Worm (Caenorhabditis elegans) whole organism, L1 larva: ENCODE results near the gene gei-1.

Source experiments
- C34B4.2 ChIP-seq: sonication (generic microtip); optimal IDR thresholded peaks from 2 replicates; lab custom pipeline; 2017; ENCODE audit warnings: mild to moderate bottlenecking, missing genetic modification characterization, missing compliant biosample characterization
- F16B12.6 ChIP-seq: fragments of 150-350 bp; optimal IDR thresholded peaks from 2 replicates; lab custom pipeline; 2014; ENCODE audit warnings: missing biosample characterization, missing genetic modification characterization
- blmp-1 ChIP-seq: fragments of 150-350 bp; optimal IDR thresholded peaks from 2 replicates; lab custom pipeline; 2014; ENCODE audit warnings: missing biosample characterization, missing genetic modification characterization
- ceh-63 ChIP-seq: fragments of 200-800 bp; sonication (Bioruptor generic); optimal IDR thresholded peaks from 2 replicates; lab custom pipeline; 2018; ENCODE audit warnings: mild to moderate bottlenecking, missing genetic modification characterization, missing compliant biosample characterization
- ceh-8 ChIP-seq: fragments of 200-800 bp; sonication (Bioruptor generic); optimal IDR thresholded peaks from 2 replicates; lab custom pipeline; 2018; ENCODE audit warnings: mild to moderate bottlenecking, missing genetic modification characterization, moderate library complexity, missing compliant biosample characterization
- dpl-1 ChIP-seq, 3 experiments: fragments of 150-350 bp in 2 of 3; sonication (generic microtip) in 1 of 3; optimal IDR thresholded peaks; 2 replicates each; lab custom pipeline; 2014 to 2017; ENCODE audit warnings: missing biosample characterization in 3 of 3, missing genetic modification characterization in 3 of 3, missing genetic modification reagents in 3 of 3
- efl-1 ChIP-seq, 4 experiments: fragments of 150-350 bp; optimal IDR thresholded peaks in 3 of 4; peaks in 1 of 4; 1 replicate in 1 of 4; 2 replicates in 3 of 4; lab custom pipeline; 2014; ENCODE audit warnings: missing biosample characterization in 2 of 4, missing genetic modification characterization in 2 of 4, missing genetic modification reagents in 2 of 4
- efl-3 ChIP-seq: fragments of 200-800 bp; sonication (Bioruptor generic); optimal IDR thresholded peaks from 2 replicates; lab custom pipeline; 2018; ENCODE audit warnings: mild to moderate bottlenecking, missing genetic modification characterization, missing compliant biosample characterization
- egl-13 ChIP-seq: sonication (generic microtip); optimal IDR thresholded peaks from 2 replicates; lab custom pipeline; 2016; ENCODE audit warnings: missing genotype, missing genetic modification reagents, missing genetic modification characterization, missing compliant biosample characterization
- elt-2 ChIP-seq: sonication (generic microtip); optimal IDR thresholded peaks from 2 replicates; lab custom pipeline; 2016; ENCODE audit warnings: missing genetic modification characterization, mild to moderate bottlenecking, inconsistent platforms, missing compliant biosample characterization, missing genetic modification reagents
- fkh-8 ChIP-seq: sonication (generic microtip); optimal IDR thresholded peaks from 2 replicates; lab custom pipeline; 2016; ENCODE audit warnings: mild to moderate bottlenecking, missing genetic modification characterization, missing compliant biosample characterization
- hlh-4 ChIP-seq: sonication (generic microtip); optimal IDR thresholded peaks from 2 replicates; lab custom pipeline; 2016; ENCODE audit warnings: mild to moderate bottlenecking, missing genetic modification characterization, missing compliant biosample characterization
- isw-1 ChIP-seq: fragments of 200-800 bp; sonication (Bioruptor generic); IDR thresholded peaks from 2 replicates; pipeline ENCODE4 v1.3.6; 2022; ENCODE audit warnings: missing genetic modification characterization, missing compliant biosample characterization
- jun-1 ChIP-seq: fragments of 150-350 bp; optimal IDR thresholded peaks from 2 replicates; lab custom pipeline; 2014; ENCODE audit warnings: missing biosample characterization, missing genetic modification reagents, missing genetic modification characterization
- lin-14 ChIP-seq: fragments of 200-800 bp; sonication (Bioruptor generic); optimal IDR thresholded peaks from 2 replicates; lab custom pipeline; 2018; ENCODE audit warnings: mild to moderate bottlenecking, missing genetic modification characterization, moderate library complexity, missing compliant biosample characterization
- lin-15B ChIP-seq: fragments of 150-350 bp; sonication (generic microtip); optimal IDR thresholded peaks from 3 replicates; lab custom pipeline; 2014; ENCODE audit warnings: missing biosample characterization, missing genetic modification characterization
- lir-3 ChIP-seq: sonication (generic microtip); optimal IDR thresholded peaks from 2 replicates; lab custom pipeline; 2016; ENCODE audit warnings: mild to moderate bottlenecking, missing genetic modification characterization, moderate library complexity, missing compliant biosample characterization; ENCODE audit not compliant: poor library complexity
- mdl-1 ChIP-seq, 2 experiments: fragments of 150-350 bp; optimal IDR thresholded peaks; 2 replicates each; lab custom pipeline; 2014 to 2017; ENCODE audit warnings: missing biosample characterization in 2 of 2, missing genetic modification characterization in 2 of 2, inconsistent platforms in 1 of 2
- mef-2 ChIP-seq: fragments of 150-350 bp; optimal IDR thresholded peaks from 2 replicates; lab custom pipeline; 2014; ENCODE audit warnings: missing biosample characterization, missing genetic modification characterization
- nhr-12 ChIP-seq: sonication (generic microtip); optimal IDR thresholded peaks from 2 replicates; lab custom pipeline; 2017; ENCODE audit warnings: missing biosample characterization, missing genetic modification characterization
- nhr-19 ChIP-seq: fragments of 200-800 bp; sonication (Bioruptor generic); conservative IDR thresholded peaks from 2 replicates; pipeline ENCODE4 v1.3.6; 2022; ENCODE audit warnings: missing genetic modification characterization, missing compliant biosample characterization
- nhr-20 ChIP-seq: sonication (generic microtip); optimal IDR thresholded peaks from 2 replicates; lab custom pipeline; 2016; ENCODE audit warnings: mild to moderate bottlenecking, missing genetic modification characterization, missing compliant biosample characterization
- nhr-237 ChIP-seq: fragments of 150-350 bp; optimal IDR thresholded peaks from 2 replicates; lab custom pipeline; 2014; ENCODE audit warnings: missing biosample characterization, missing genetic modification characterization
- nhr-28 ChIP-seq: fragments of 150-350 bp; optimal IDR thresholded peaks from 2 replicates; lab custom pipeline; 2014; ENCODE audit warnings: missing biosample characterization, missing genetic modification characterization
- nhr-71 ChIP-seq: sonication (generic microtip); optimal IDR thresholded peaks from 2 replicates; lab custom pipeline; 2016; ENCODE audit warnings: mild to moderate bottlenecking, missing genetic modification characterization, moderate library complexity, missing compliant biosample characterization
- nhr-76 ChIP-seq: sonication (generic microtip); optimal IDR thresholded peaks from 2 replicates; lab custom pipeline; 2017; ENCODE audit warnings: missing biosample characterization, missing genetic modification characterization
- nhr-84 ChIP-seq: sonication (generic microtip); optimal IDR thresholded peaks from 2 replicates; lab custom pipeline; 2017; ENCODE audit warnings: missing biosample characterization, missing genetic modification characterization
- nhr-85 ChIP-seq: sonication (generic microtip); peaks from one replicate; lab custom pipeline; 2016; ENCODE audit warnings: missing genetic modification characterization, inconsistent platforms, missing compliant biosample characterization
- pag-3 ChIP-seq: sonication (generic microtip); optimal IDR thresholded peaks from 2 replicates; lab custom pipeline; 2017; ENCODE audit warnings: missing genetic modification characterization, mild to moderate bottlenecking, missing compliant biosample characterization, antibody characterized with exemption, borderline replicate concordance; ENCODE audit not compliant: insufficient read depth
- pqm-1 ChIP-seq: sonication (generic microtip); optimal IDR thresholded peaks from 3 replicates; lab custom pipeline; 2017; ENCODE audit warnings: missing biosample characterization, missing genetic modification characterization
- skn-1 ChIP-seq: fragments of 150-350 bp; optimal IDR thresholded peaks from 2 replicates; lab custom pipeline; 2014; ENCODE audit warnings: missing biosample characterization, missing genetic modification characterization
- snu-23 ChIP-seq: sonication (generic microtip); optimal IDR thresholded peaks from 2 replicates; lab custom pipeline; 2016; ENCODE audit warnings: missing genetic modification characterization, missing compliant biosample characterization
- swsn-7 ChIP-seq: sonication (generic microtip); optimal IDR thresholded peaks from 2 replicates; lab custom pipeline; 2016; ENCODE audit warnings: missing genetic modification characterization, missing compliant biosample characterization
- tbx-2 ChIP-seq: sonication (generic microtip); optimal IDR thresholded peaks from 2 replicates; lab custom pipeline; 2016; ENCODE audit warnings: missing genetic modification characterization, missing compliant biosample characterization
- unc-30 ChIP-seq: sonication (generic microtip); optimal IDR thresholded peaks from 2 replicates; lab custom pipeline; 2017; ENCODE audit warnings: missing biosample characterization, missing genetic modification characterization
- unc-62 ChIP-seq: fragments of 150-350 bp; optimal IDR thresholded peaks from 2 replicates; lab custom pipeline; 2014; ENCODE audit warnings: missing biosample characterization, missing genetic modification reagents, missing genetic modification characterization
- unc-86 ChIP-seq: sonication (generic microtip); optimal IDR thresholded peaks from 2 replicates; lab custom pipeline; 2016; ENCODE audit warnings: missing genetic modification characterization, missing compliant biosample characterization
- xbp-1 ChIP-seq: sonication (generic microtip); optimal IDR thresholded peaks from 2 replicates; lab custom pipeline; 2016; ENCODE audit warnings: missing genetic modification characterization, missing compliant biosample characterization
- zag-1 ChIP-seq: fragments of 150-350 bp; optimal IDR thresholded peaks from 2 replicates; lab custom pipeline; 2014; ENCODE audit warnings: missing biosample characterization, missing genetic modification characterization
- zip-4 ChIP-seq: fragments of 200-800 bp; sonication (Bioruptor generic); optimal IDR thresholded peaks from 2 replicates; lab custom pipeline; 2018; ENCODE audit warnings: mild to moderate bottlenecking, missing genetic modification characterization, moderate library complexity, missing compliant biosample characterization

Gene gei-1

ce11 chrIII:3404354-3404913 lies 59.8 kb downstream of the gei-1 start, which contains the start of the genes npp-9 and F59A2.5 (continued):
- TF ChIP-seq nhr-71 (tag; lab: Kevin White, UChicago) (peak; percentile 27), lin-14 (GFP tag; lab: Kevin White, UChicago) (no peak), tbx-2 (tag; lab: Kevin White, UChicago) (peak; percentile 2), mef-2 (tag; lab: Kevin White, UChicago) (no peak), snu-23 (GFP tag; lab: Kevin White, UChicago) (peak; percentile 59), nhr-76 (tag; lab: Kevin White, UChicago) (no peak), C34B4.2 (tag; lab: Kevin White, UChicago) (no peak), mdl-1 (tag; optimal IDR thresholded peaks at IDR 0.05; lab: Kevin White, UChicago) (peak in 1 of 2 experiments; percentile 12), unc-86 (tag; lab: Kevin White, UChicago) (no peak), blmp-1 (tag; lab: Kevin White, UChicago) (peak; percentile 40), isw-1 (GFP tag; lab: Robert Waterston, UW) (peak; percentile 56), nhr-84 (no peak), hlh-4 (tag; lab: Kevin White, UChicago) (no peak), nhr-20 (tag; lab: Kevin White, UChicago) (no peak), nhr-28 (tag; lab: Kevin White, UChicago) (no peak), lir-3 (tag; lab: Kevin White, UChicago) (no peak), fkh-8 (tag; lab: Kevin White, UChicago) (peak; percentile 25), skn-1 (peak; percentile 57), dpl-1 (GFP tag; optimal IDR thresholded peaks at IDR 0.05; lab: Kevin White, UChicago) (peak; percentile 69 to 81 (median 72)), lin-15B (tag; lab: Kevin White, UChicago) (peak; percentile 43), ceh-8 (no peak), nhr-19 (GFP tag; lab: Robert Waterston, UW) (peak; percentile 34), xbp-1 (tag; lab: Kevin White, UChicago) (peak; percentile 31), jun-1 (tag; lab: Kevin White, UChicago) (peak; percentile 46), efl-3 (GFP tag; lab: Kevin White, UChicago) (no peak), egl-13 (tag; lab: Kevin White, UChicago) (no peak), zag-1 (no peak), ceh-63 (GFP tag; lab: Kevin White, UChicago) (no peak), zip-4 (GFP tag; lab: Kevin White, UChicago) (no peak), unc-62 (no peak), F16B12.6 (peak; percentile 27), nhr-237 (tag; lab: Kevin White, UChicago) (no peak), unc-30 (tag; lab: Kevin White, UChicago) (no peak), pag-3 (no peak), efl-1 (optimal IDR thresholded peaks at IDR 0.05; lab: Kevin White, UChicago) (peak; percentile 71 to 74), efl-1 (GFP tag; optimal IDR thresholded peaks at IDR 0.05 in 1 of 2; lab: Kevin White, UChicago) (peak; percentile 75 to 96), nhr-85 (tag; lab: Kevin White, UChicago) (peak; percentile 70), pqm-1 (tag; lab: Kevin White, UChicago) (no peak)
- TF ChIP-seq, all 84 proteins: peak for 26

- no peak for TF ChIP-seq nhr-84
- TF ChIP-seq swsn-7 (tag; lab: Kevin White, UChicago): no peak
- no peak for TF ChIP-seq nhr-71 (tag; lab: Kevin White, UChicago)
- no peak for TF ChIP-seq nhr-12
- no peak for TF ChIP-seq lin-15B (tag; lab: Kevin White, UChicago)
- no peak for TF ChIP-seq elt-2
- TF ChIP-seq efl-1 (optimal IDR thresholded peaks at IDR 0.05; lab: Kevin White, UChicago): no peak
- TF ChIP-seq efl-1 (GFP tag; optimal IDR thresholded peaks at IDR 0.05 in 1 of 2; lab: Kevin White, UChicago): peak in 1 of 2 experiments; percentile 33
- TF ChIP-seq, all 84 proteins: peak for 1
These were observed 60.9 kb downstream of the gei-1 start, which contains the start of gene golg-4 for ce11 chrIII:3405535-3405934. Gene golg-4, plus strand, starts transcription at chrIII:3405568.
